Fruit fly (Drosophila melanogaster): ENCODE results near the gene snsl.

Gene snsl

dm6 chr2L:4891914-4892469, 14.6 kb downstream of the snsl start, which contains the start of gene CG3036 (continued):
- TF ChIP-seq CG3726 (GFP tag; IDR thresholded peaks at IDR 0.05): no peak
- no peak for TF ChIP-seq dati (GFP tag; IDR thresholded peaks at IDR 0.05)
- TF ChIP-seq Nf-YC (tag; optimal IDR thresholded peaks at IDR 0.05): peak; percentile 28
- 0 out of 3 replicates have a peak, but pooled peaks have one; percentile 57 for TF ChIP-seq gce (GFP tag; IDR thresholded peaks at IDR 0.05)
- TF ChIP-seq abd-A (tag; optimal IDR thresholded peaks at IDR 0.05): peak; percentile 56
- no peak for TF ChIP-seq CG4820 (GFP tag; optimal IDR thresholded peaks at IDR 0.05)
- no peak for TF ChIP-seq Hand (GFP tag; optimal IDR thresholded peaks at IDR 0.05)
- peak; percentile 27 for TF ChIP-seq repo (GFP tag; optimal IDR thresholded peaks at IDR 0.05)
- TF ChIP-seq CG15696 (tag; optimal IDR thresholded peaks at IDR 0.05): peak; percentile 3
- no peak for TF ChIP-seq CTCF (GFP tag; optimal IDR thresholded peaks at IDR 0.05)
- no peak for TF ChIP-seq CG10565 (GFP tag; optimal IDR thresholded peaks at IDR 0.05)
- TF ChIP-seq crol (GFP tag; IDR thresholded peaks at IDR 0.05): peak; percentile 40; the same call in 1 of the 2 replicates
- peak; percentile 48 for TF ChIP-seq HmgD (GFP tag; optimal IDR thresholded peaks at IDR 0.05)
- TF ChIP-seq trem (tag; optimal IDR thresholded peaks at IDR 0.05): peak; percentile 18
- no peak for TF ChIP-seq usp (GFP tag; optimal IDR thresholded peaks at IDR 0.05)
- no peak for TF ChIP-seq prd (optimal IDR thresholded peaks at IDR 0.05)
- TF ChIP-seq prd (GFP tag; IDR thresholded peaks at IDR 0.05): 0 out of 3 replicates have a peak, but pooled peaks have one; percentile 22
- TF ChIP-seq Ssrp (tag; optimal IDR thresholded peaks at IDR 0.05): no peak
- peak; percentile 6 for TF ChIP-seq Blimp-1 (GFP tag; optimal IDR thresholded peaks at IDR 0.05)
- TF ChIP-seq oc (tag; optimal IDR thresholded peaks at IDR 0.05): no peak
- TF ChIP-seq CG11085 (GFP tag; IDR thresholded peaks at IDR 0.05): no peak
- peak; percentile 81 for TF ChIP-seq nau (GFP tag; optimal IDR thresholded peaks at IDR 0.05)
- no peak for TF ChIP-seq CG9817 (tag; optimal IDR thresholded peaks at IDR 0.05)
- TF ChIP-seq bsh (GFP tag; optimal IDR thresholded peaks at IDR 0.05): peak; percentile 23 to 37
- TF ChIP-seq Jarid2 (GFP tag; optimal IDR thresholded peaks at IDR 0.05): peak; percentile 99
- TF ChIP-seq bcd (GFP tag; optimal IDR thresholded peaks at IDR 0.05): no peak
- no peak for TF ChIP-seq sisA (GFP tag; IDR thresholded peaks at IDR 0.05)
- peak; percentile 4 for TF ChIP-seq ems (GFP tag; optimal IDR thresholded peaks at IDR 0.05)
- TF ChIP-seq NK7.1 (GFP tag; optimal IDR thresholded peaks at IDR 0.05): no peak
- TF ChIP-seq odd (GFP tag; optimal IDR thresholded peaks at IDR 0.05): peak; percentile 83
- TF ChIP-seq hkb (optimal IDR thresholded peaks at IDR 0.05): no peak
- no peak; the same call in none of the 2 replicates for TF ChIP-seq hkb (GFP tag; IDR thresholded peaks at IDR 0.05)
- TF ChIP-seq D19A (tag; optimal IDR thresholded peaks at IDR 0.05): peak; percentile 49
- TF ChIP-seq dysf (GFP tag; IDR thresholded peaks at IDR 0.05): no peak
- 0 out of 2 replicates have a peak, but pooled peaks have one; percentile 23 for TF ChIP-seq Nf-YA (GFP tag; IDR thresholded peaks at IDR 0.05)
- TF ChIP-seq tap (tag; optimal IDR thresholded peaks at IDR 0.05): no peak
- no peak for TF ChIP-seq emc (GFP tag; optimal IDR thresholded peaks at IDR 0.05)
- peak; percentile 30 for TF ChIP-seq CG34376 (GFP tag; optimal IDR thresholded peaks at IDR 0.05)
- TF ChIP-seq dimm (GFP tag; IDR thresholded peaks at IDR 0.05): no peak
- TF ChIP-seq CG32767 (GFP tag; IDR thresholded peaks at IDR 0.05): no peak
- TF ChIP-seq CG12744 (GFP tag; optimal IDR thresholded peaks at IDR 0.05): no peak
- peak; percentile 50 for TF ChIP-seq pb (GFP tag; optimal IDR thresholded peaks at IDR 0.05)
- peak; percentile 57; the same call in 1 of the 2 replicates for TF ChIP-seq bowl (GFP tag; IDR thresholded peaks at IDR 0.05)
- no peak for TF ChIP-seq CG10431 (GFP tag; optimal IDR thresholded peaks at IDR 0.05)
- no peak for TF ChIP-seq schlank (tag; optimal IDR thresholded peaks at IDR 0.05)
- TF ChIP-seq CG8281 (tag; optimal IDR thresholded peaks at IDR 0.05): peak; percentile 100
- TF ChIP-seq CG15514 (GFP tag; optimal IDR thresholded peaks at IDR 0.05): peak; percentile 34
- no peak for TF ChIP-seq lmd (GFP tag; IDR thresholded peaks at IDR 0.05)
- TF ChIP-seq CG8388 (GFP tag; optimal IDR thresholded peaks at IDR 0.05): peak; percentile 3
- TF ChIP-seq chm (GFP tag; IDR thresholded peaks at IDR 0.05): peak; percentile 85
- peak; percentile 55 for TF ChIP-seq CG3163 (GFP tag; optimal IDR thresholded peaks at IDR 0.05)
- TF ChIP-seq CG9876 (GFP tag; optimal IDR thresholded peaks at IDR 0.05): no peak

Data from whole organism, embryonic.